ENCODE assay signal across 1 fruit fly cellular context in the genomic region with DNA sequence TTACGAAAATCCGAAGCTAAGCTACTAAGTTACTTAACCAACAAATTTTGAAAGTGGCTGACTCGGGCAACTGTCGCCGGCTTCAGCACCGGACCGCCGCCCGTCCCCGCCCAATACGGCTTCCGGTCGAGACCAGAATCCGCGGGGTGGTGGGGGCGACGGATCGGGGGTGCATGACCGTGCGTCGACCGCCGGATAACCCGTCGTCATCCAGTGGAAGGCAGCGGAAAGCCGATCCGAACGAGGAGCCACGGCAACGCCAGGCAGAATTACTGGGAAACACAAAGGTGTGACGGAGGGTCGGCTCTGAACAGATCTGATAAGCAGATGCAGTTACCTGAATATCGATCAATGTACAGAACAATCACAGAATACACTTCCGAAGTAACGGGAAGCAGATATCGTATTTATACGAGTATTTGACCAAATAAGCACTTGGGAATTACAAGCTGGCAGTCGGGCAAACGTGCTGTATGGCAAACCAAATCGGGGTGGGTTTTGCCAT.
TF ChIP-seq lines count a peak whose summit lies in the region.

No protein-coding gene starts in this region.

TF ChIP-seq in whole organism, embryonic, 481 proteins besides CTCF, POLR2A, EP300 and RAD21 (continued from another document and continues in another):
- TF ChIP-seq CG12769 (tag; optimal IDR thresholded peaks at IDR 0.05; lab: Kevin White, UChicago) (peak; percentile 99), maf-S (GFP tag; optimal IDR thresholded peaks at IDR 0.05; lab: Kevin White, UChicago) (peak; percentile 28), Ssrp (tag; optimal IDR thresholded peaks at IDR 0.05; lab: Kevin White, UChicago) (no peak), H2.0 (GFP tag; IDR thresholded peaks at IDR 0.05; lab: Robert Waterston, UW) (peak; percentile 19; the same call in 1 of the 2 replicates), en (GFP tag; optimal IDR thresholded peaks at IDR 0.05; lab: Kevin White, UChicago) (no peak), abd-A (tag; optimal IDR thresholded peaks at IDR 0.05; lab: Kevin White, UChicago) (peak; percentile 89), CG30431 (GFP tag; optimal IDR thresholded peaks at IDR 0.05; lab: Kevin White, UChicago) (no peak), ara (GFP tag; IDR thresholded peaks at IDR 0.05; lab: Robert Waterston, UW) (peak; percentile 63), Hmx (GFP tag; optimal IDR thresholded peaks at IDR 0.05; lab: Kevin White, UChicago) (no peak), Hmr (GFP tag; optimal IDR thresholded peaks at IDR 0.05; lab: Kevin White, UChicago) (peak; percentile 73), aop (GFP tag; IDR thresholded peaks at IDR 0.05; lab: Robert Waterston, UW) (peak; percentile 99), CG17186 (GFP tag; optimal IDR thresholded peaks at IDR 0.05; lab: Kevin White, UChicago) (peak; percentile 26), CG12299 (tag; optimal IDR thresholded peaks at IDR 0.05; lab: Kevin White, UChicago) (peak; percentile 68), slp2 (GFP tag; optimal IDR thresholded peaks at IDR 0.05; lab: Kevin White, UChicago) (peak; percentile 37), Antp (GFP tag; optimal IDR thresholded peaks at IDR 0.05; lab: Kevin White, UChicago) (peak; percentile 72), inv (GFP tag; IDR thresholded peaks at IDR 0.05; lab: Robert Waterston, UW; ENCODE audit: partially characterized antibody) (peak; percentile 86), usp (GFP tag; optimal IDR thresholded peaks at IDR 0.05; lab: Kevin White, UChicago) (no peak), CG12236 (GFP tag; optimal IDR thresholded peaks at IDR 0.05; lab: Kevin White, UChicago) (no peak), sima (GFP tag; optimal IDR thresholded peaks at IDR 0.05; lab: Kevin White, UChicago) (no peak), CG17829 (tag; optimal IDR thresholded peaks at IDR 0.05; lab: Kevin White, UChicago) (peak; percentile 69), MESR4 (GFP tag; optimal IDR thresholded peaks at IDR 0.05; lab: Kevin White, UChicago) (peak; percentile 43), tio (GFP tag; optimal IDR thresholded peaks at IDR 0.05; lab: Kevin White, UChicago) (no peak), CG9817 (tag; optimal IDR thresholded peaks at IDR 0.05; lab: Kevin White, UChicago) (peak; percentile 48), Sry-δ (GFP tag; optimal IDR thresholded peaks at IDR 0.05; lab: Kevin White, UChicago) (no peak), nau (GFP tag; optimal IDR thresholded peaks at IDR 0.05; lab: Kevin White, UChicago) (peak; percentile 79), Asciz (GFP tag; optimal IDR thresholded peaks at IDR 0.05; lab: Kevin White, UChicago) (peak; percentile 11), bab2 (GFP tag; optimal IDR thresholded peaks at IDR 0.05; lab: Kevin White, UChicago) (no peak), CG7372 (GFP tag; IDR thresholded peaks at IDR 0.05; lab: Robert Waterston, UW) (0 out of 2 replicates have a peak, but pooled peaks have one; percentile 5), dm (GFP tag; optimal IDR thresholded peaks at IDR 0.05; lab: Kevin White, UChicago) (peak; percentile 35), Bgb (GFP tag; IDR thresholded peaks at IDR 0.05; lab: Robert Waterston, UW; ENCODE audit: partially characterized antibody) (peak; percentile 99), ewg (GFP tag; optimal IDR thresholded peaks at IDR 0.05; lab: Kevin White, UChicago) (peak; percentile 7), Sin3A (optimal IDR thresholded peaks at IDR 0.05; lab: Kevin White, UChicago) (no peak), Doc2 (GFP tag; IDR thresholded peaks at IDR 0.05; lab: Robert Waterston, UW) (no peak), sisA (GFP tag; IDR thresholded peaks at IDR 0.05; lab: Robert Waterston, UW) (no peak; the same call in 1 of the 2 replicates), Atf-2 (GFP tag; optimal IDR thresholded peaks at IDR 0.05; lab: Kevin White, UChicago) (peak; percentile 3), CG30020 (tag; optimal IDR thresholded peaks at IDR 0.05; lab: Kevin White, UChicago) (no peak), CG10979 (tag; optimal IDR thresholded peaks at IDR 0.05; lab: Kevin White, UChicago) (peak; percentile 34), CG18619 (GFP tag; optimal IDR thresholded peaks at IDR 0.05; lab: Kevin White, UChicago) (peak; percentile 54), CG8388 (GFP tag; optimal IDR thresholded peaks at IDR 0.05; lab: Kevin White, UChicago) (peak; percentile 24), lov (optimal IDR thresholded peaks at IDR 0.05; lab: Kevin White, UChicago) (no peak), lov (GFP tag; IDR thresholded peaks at IDR 0.05; lab: Robert Waterston, UW) (peak; percentile 88), dan (GFP tag; IDR thresholded peaks at IDR 0.05; lab: Robert Waterston, UW) (no peak), ap (GFP tag; IDR thresholded peaks at IDR 0.05; lab: Robert Waterston, UW) (no peak), CoRest (tag; optimal IDR thresholded peaks at IDR 0.05; lab: Kevin White, UChicago) (peak; percentile 57), sqz (GFP tag; optimal IDR thresholded peaks at IDR 0.05; lab: Kevin White, UChicago) (peak; percentile 40), CG3838 (GFP tag; optimal IDR thresholded peaks at IDR 0.05; lab: Kevin White, UChicago) (peak; percentile 2), org-1 (GFP tag; optimal IDR thresholded peaks at IDR 0.05; lab: Kevin White, UChicago) (peak; percentile 51), Atf3 (GFP tag; optimal IDR thresholded peaks at IDR 0.05; lab: Kevin White, UChicago) (peak; percentile 42), B-H2 (GFP tag; optimal IDR thresholded peaks at IDR 0.05; lab: Kevin White, UChicago) (peak; percentile 96), Bteb2 (GFP tag; optimal IDR thresholded peaks at IDR 0.05; lab: Kevin White, UChicago) (no peak), NC2β (GFP tag; optimal IDR thresholded peaks at IDR 0.05; lab: Kevin White, UChicago) (peak; percentile 64), CG7745 (tag; optimal IDR thresholded peaks at IDR 0.05; lab: Kevin White, UChicago) (peak; percentile 26), Pdp1 (GFP tag; optimal IDR thresholded peaks at IDR 0.05; lab: Kevin White, UChicago) (peak; percentile 46 to 51), CG10565 (GFP tag; optimal IDR thresholded peaks at IDR 0.05; lab: Kevin White, UChicago) (no peak), luna (GFP tag; optimal IDR thresholded peaks at IDR 0.05; lab: Kevin White, UChicago) (no peak), pum (GFP tag; optimal IDR thresholded peaks at IDR 0.05; lab: Kevin White, UChicago) (peak; percentile 7), al (GFP tag; IDR thresholded peaks at IDR 0.05; lab: Robert Waterston, UW) (peak; percentile 44; the same call in 1 of the 2 replicates), CG8359 (GFP tag; optimal IDR thresholded peaks at IDR 0.05; lab: Kevin White, UChicago; ENCODE audit: borderline replicate concordance) (peak; percentile 70), lilli (GFP tag; optimal IDR thresholded peaks at IDR 0.05; lab: Kevin White, UChicago) (peak; percentile 51), CG13424 (tag; optimal IDR thresholded peaks at IDR 0.05; lab: Kevin White, UChicago) (peak; percentile 71), shn (GFP tag; optimal IDR thresholded peaks at IDR 0.05; lab: Kevin White, UChicago) (peak; percentile 44), CG7987 (GFP tag; optimal IDR thresholded peaks at IDR 0.05; lab: Kevin White, UChicago) (peak; percentile 34), emc (GFP tag; optimal IDR thresholded peaks at IDR 0.05; lab: Kevin White, UChicago) (no peak), bowl (GFP tag; IDR thresholded peaks at IDR 0.05; lab: Robert Waterston, UW) (peak; percentile 66; the same call in 1 of the 2 replicates), CG4730 (GFP tag; IDR thresholded peaks at IDR 0.05; lab: Robert Waterston, UW) (0 out of 2 replicates have a peak, but pooled peaks have one; percentile 11), CG4404 (GFP tag; IDR thresholded peaks at IDR 0.05; lab: Robert Waterston, UW) (0 out of 2 replicates have a peak, but pooled peaks have one; percentile 16), jigr1 (GFP tag; IDR thresholded peaks at IDR 0.05; lab: Robert Waterston, UW) (no peak), lab (GFP tag; optimal IDR thresholded peaks at IDR 0.05; lab: Kevin White, UChicago) (peak; percentile 86), crc (GFP tag; optimal IDR thresholded peaks at IDR 0.05; lab: Kevin White, UChicago) (peak; percentile 1), Poxn (GFP tag; IDR thresholded peaks at IDR 0.05; lab: Robert Waterston, UW) (no peak), fru (optimal IDR thresholded peaks at IDR 0.05; lab: Kevin White, UChicago) (no peak), C15 (GFP tag; IDR thresholded peaks at IDR 0.05; lab: Robert Waterston, UW) (no peak), CG31224 (GFP tag; IDR thresholded peaks at IDR 0.05; lab: Robert Waterston, UW) (peak; percentile 24; the same call in 1 of the 2 replicates), HmgD (GFP tag; optimal IDR thresholded peaks at IDR 0.05; lab: Kevin White, UChicago) (peak; percentile 33), pan (optimal IDR thresholded peaks at IDR 0.05; lab: Kevin White, UChicago) (no peak), pan (GFP tag; optimal IDR thresholded peaks at IDR 0.05 in 1 of 2, IDR thresholded peaks at IDR 0.05 in 1 of 2) (peak in 1 of 2 experiments; percentile 55), peb (GFP tag; IDR thresholded peaks at IDR 0.05; lab: Robert Waterston, UW) (no peak; the same call in 1 of the 2 replicates), knrl (GFP tag; IDR thresholded peaks at IDR 0.05; lab: Robert Waterston, UW; ENCODE audit: partially characterized antibody) (peak; percentile 92), esg (GFP tag; conservative IDR thresholded peaks at IDR 0.05; lab: Robert Waterston, UW) (no peak), ssp (GFP tag; IDR thresholded peaks at IDR 0.05; lab: Robert Waterston, UW) (0 out of 2 replicates have a peak, but pooled peaks have one; percentile 14), insv (GFP tag; optimal IDR thresholded peaks at IDR 0.05; lab: Kevin White, UChicago) (peak in 1 of 2 experiments; percentile 69), CG10147 (GFP tag; optimal IDR thresholded peaks at IDR 0.05; lab: Kevin White, UChicago) (peak; percentile 25), CG2202 (tag; optimal IDR thresholded peaks at IDR 0.05; lab: Kevin White, UChicago) (peak; percentile 9), CG6689 (GFP tag; IDR thresholded peaks at IDR 0.05; lab: Robert Waterston, UW) (no peak), CG12155 (GFP tag; optimal IDR thresholded peaks at IDR 0.05; lab: Kevin White, UChicago) (no peak), rib (GFP tag; IDR thresholded peaks at IDR 0.05; lab: Robert Waterston, UW) (peak; percentile 80), caup (GFP tag; optimal IDR thresholded peaks at IDR 0.05; lab: Kevin White, UChicago; ENCODE audit: severe bottlenecking) (peak; percentile 80), Bdp1 (GFP tag; optimal IDR thresholded peaks at IDR 0.05; lab: Kevin White, UChicago) (peak; percentile 99), cwo (GFP tag; optimal IDR thresholded peaks at IDR 0.05; lab: Kevin White, UChicago) (peak; percentile 50), danr (GFP tag; IDR thresholded peaks at IDR 0.05; lab: Robert Waterston, UW) (no peak), CG14014 (GFP tag; IDR thresholded peaks at IDR 0.05; lab: Robert Waterston, UW) (peak; percentile 67), CG3726 (GFP tag; IDR thresholded peaks at IDR 0.05; lab: Robert Waterston, UW) (no peak), Dfd (GFP tag; optimal IDR thresholded peaks at IDR 0.05; lab: Kevin White, UChicago) (no peak), CG6813 (GFP tag; optimal IDR thresholded peaks at IDR 0.05; lab: Kevin White, UChicago) (peak; percentile 81), sc (optimal IDR thresholded peaks at IDR 0.05; lab: Kevin White, UChicago) (no peak), sc (GFP tag; optimal IDR thresholded peaks at IDR 0.05; lab: Kevin White, UChicago) (peak; percentile 25), Mes4 (GFP tag; optimal IDR thresholded peaks at IDR 0.05; lab: Kevin White, UChicago) (peak; percentile 60), CG8944 (GFP tag; optimal IDR thresholded peaks at IDR 0.05; lab: Kevin White, UChicago) (peak; percentile 59), Med (GFP tag; lab: Kevin White, UChicago) (peak; percentile 96), Fer2 (tag; optimal IDR thresholded peaks at IDR 0.05; lab: Kevin White, UChicago) (peak; percentile 24), ash1 (GFP tag; optimal IDR thresholded peaks at IDR 0.05; lab: Kevin White, UChicago) (peak; percentile 12), gsb (GFP tag; IDR thresholded peaks at IDR 0.05; lab: Robert Waterston, UW) (peak; percentile 38), cg (GFP tag; optimal IDR thresholded peaks at IDR 0.05; lab: Kevin White, UChicago) (no peak), pita (GFP tag; optimal IDR thresholded peaks at IDR 0.05; lab: Kevin White, UChicago) (no peak), CG11398 (GFP tag; optimal IDR thresholded peaks at IDR 0.05; lab: Kevin White, UChicago) (peak; percentile 67), ranshi (GFP tag; IDR thresholded peaks at IDR 0.05; lab: Robert Waterston, UW) (peak; percentile 33; the same call in 1 of the 2 replicates), Oaz (GFP tag; IDR thresholded peaks at IDR 0.05; lab: Robert Waterston, UW) (peak; percentile 40; the same call in 1 of the 2 replicates), CG7556 (GFP tag; optimal IDR thresholded peaks at IDR 0.05; lab: Kevin White, UChicago) (no peak), wor (GFP tag; IDR thresholded peaks at IDR 0.05; lab: Robert Waterston, UW) (no peak), CG13287 (GFP tag; IDR thresholded peaks at IDR 0.05; lab: Robert Waterston, UW; ENCODE audit: partially characterized antibody) (peak; percentile 72), CG43689 (GFP tag; IDR thresholded peaks at IDR 0.05; lab: Robert Waterston, UW) (no peak), CG3281 (GFP tag; optimal IDR thresholded peaks at IDR 0.05; lab: Kevin White, UChicago) (peak; percentile 40), bsh (GFP tag; optimal IDR thresholded peaks at IDR 0.05; lab: Kevin White, UChicago) (peak; percentile 52 to 61), crp (GFP tag; optimal IDR thresholded peaks at IDR 0.05; lab: Kevin White, UChicago) (no peak), CG7928 (GFP tag; optimal IDR thresholded peaks at IDR 0.05; lab: Kevin White, UChicago) (no peak), ro (GFP tag; IDR thresholded peaks at IDR 0.05; lab: Robert Waterston, UW) (0 out of 2 replicates have a peak, but pooled peaks have one; percentile 42), CG7786 (GFP tag; optimal IDR thresholded peaks at IDR 0.05; lab: Kevin White, UChicago) (peak; percentile 13), Meics (GFP tag; optimal IDR thresholded peaks at IDR 0.05; lab: Kevin White, UChicago) (peak; percentile 43), seq (GFP tag; IDR thresholded peaks at IDR 0.05; lab: Robert Waterston, UW) (0 out of 2 replicates have a peak, but pooled peaks have one; percentile 41), CG3407 (GFP tag; optimal IDR thresholded peaks at IDR 0.05; lab: Kevin White, UChicago) (peak; percentile 60), scrt (GFP tag; optimal IDR thresholded peaks at IDR 0.05; lab: Kevin White, UChicago) (peak; percentile 14), CG1647 (GFP tag; optimal IDR thresholded peaks at IDR 0.05; lab: Kevin White, UChicago) (peak; percentile 57), p53 (GFP tag; optimal IDR thresholded peaks at IDR 0.05; lab: Kevin White, UChicago) (peak; percentile 1), CG14860 (GFP tag; IDR thresholded peaks at IDR 0.05; lab: Robert Waterston, UW; ENCODE audit: partially characterized antibody) (peak; percentile 98)
